Fruit fly (Drosophila melanogaster) whole organism, embryonic: Measurements from ENCODE around the gene CG11095.
A peak's percentile ranks its signal among the peaks of the same experiment; 100 is the strongest.

ENCODE experiments used
- Abd-B ChIP-seq: fragments of 200-800 bp; sonication (Bioruptor generic); optimal IDR thresholded peaks from 2 replicates; lab custom pipeline; 2018; ENCODE audit warnings: missing biosample characterization, mild to moderate bottlenecking, missing genetic modification characterization, moderate library complexity
- Ada2b ChIP-seq: fragments of 200-800 bp; sonication (Bioruptor generic); IDR thresholded peaks from 2 replicates; pipeline ENCODE4 v1.3.6; 2022; ENCODE audit warnings: missing biosample characterization, missing genetic modification characterization
- Atf-2 ChIP-seq: fragments of 200-800 bp; sonication (Bioruptor generic); optimal IDR thresholded peaks from 2 replicates; lab custom pipeline; 2016; ENCODE audit warnings: missing biosample characterization, missing genetic modification characterization
- Awh ChIP-seq: fragments of 200-800 bp; sonication (Bioruptor generic); IDR thresholded peaks from 2 replicates; pipeline ENCODE4, ENCODE4 v1.3.6; 2022; ENCODE audit warnings: missing biosample characterization, missing genetic modification characterization
- CG10543 ChIP-seq: fragments of 200-800 bp; sonication (Bioruptor generic); optimal IDR thresholded peaks from 3 replicates; lab custom pipeline; 2017; ENCODE audit warnings: missing biosample characterization, mild to moderate bottlenecking, missing genetic modification characterization, moderate library complexity
- CG11247 ChIP-seq: fragments of 200-800 bp; sonication (Bioruptor generic); IDR thresholded peaks from 2 replicates; pipeline ENCODE4 v1.3.6; 2022; ENCODE audit warnings: missing biosample characterization, missing genetic modification characterization
- CG11398 ChIP-seq: fragments of 200-800 bp; sonication (Bioruptor generic); optimal IDR thresholded peaks from 2 replicates; lab custom pipeline; 2016; ENCODE audit warnings: missing biosample characterization, missing genetic modification characterization
- CG11723 ChIP-seq: fragments of 200-800 bp; sonication (Bioruptor generic); optimal IDR thresholded peaks from 2 replicates; lab custom pipeline; 2017; ENCODE audit warnings: missing biosample characterization, mild to moderate bottlenecking, missing genetic modification characterization
- CG12219 ChIP-seq: fragments of 200-800 bp; sonication (Bioruptor generic); optimal IDR thresholded peaks from 3 replicates; lab custom pipeline; 2018; ENCODE audit warnings: missing biosample characterization, mild to moderate bottlenecking, missing genetic modification characterization
- CG12744 ChIP-seq: fragments of 200-800 bp; sonication (Bioruptor generic); optimal IDR thresholded peaks from 2 replicates; lab custom pipeline; 2016; ENCODE audit warnings: missing biosample characterization, missing genetic modification characterization
- CG14014 ChIP-seq: fragments of 200-800 bp; sonication (Bioruptor generic); IDR thresholded peaks from 2 replicates; pipeline ENCODE4 v1.3.6; 2022; ENCODE audit warnings: missing biosample characterization, missing genetic modification characterization
- CG15011 ChIP-seq: fragments of 200-800 bp; sonication (Bioruptor generic); optimal IDR thresholded peaks from 3 replicates; lab custom pipeline; 2018; ENCODE audit warnings: missing biosample characterization, mild to moderate bottlenecking, missing genetic modification characterization
- CG15696 ChIP-seq: fragments of 200-800 bp; sonication (Bioruptor generic); optimal IDR thresholded peaks from 2 replicates; lab custom pipeline; 2019; ENCODE audit warnings: missing biosample characterization, mild to moderate bottlenecking, missing genetic modification characterization, moderate library complexity
- CG1602 ChIP-seq: fragments of 200-800 bp; sonication (Bioruptor generic); optimal IDR thresholded peaks from 3 replicates; lab custom pipeline; 2016; ENCODE audit warnings: missing biosample characterization, missing genetic modification characterization
- CG31441 ChIP-seq: fragments of 200-800 bp; sonication (Bioruptor generic); IDR thresholded peaks from 2 replicates; pipeline ENCODE4 v1.3.6; 2022; ENCODE audit warnings: missing biosample characterization, missing genetic modification characterization
- CG32532 ChIP-seq: fragments of 200-800 bp; sonication (Bioruptor generic); IDR thresholded peaks from 2 replicates; pipeline ENCODE4 v1.3.6; 2022; ENCODE audit warnings: missing biosample characterization, missing genetic modification characterization
- CG32772 ChIP-seq: fragments of 200-800 bp; sonication (Bioruptor generic); IDR thresholded peaks from 2 replicates; pipeline ENCODE4 v1.3.6; 2022; ENCODE audit warnings: missing biosample characterization, missing genetic modification characterization
- CG43689 ChIP-seq: fragments of 200-800 bp; sonication (Bioruptor generic); IDR thresholded peaks from 2 replicates; pipeline ENCODE4 v1.3.6; 2022; ENCODE audit warnings: missing biosample characterization, missing genetic modification characterization
- CG5245 ChIP-seq: fragments of 200-800 bp; sonication (Bioruptor generic); optimal IDR thresholded peaks from 3 replicates; lab custom pipeline; 2016; ENCODE audit warnings: missing biosample characterization, missing genetic modification characterization
- CG5953 ChIP-seq: fragments of 200-800 bp; sonication (Bioruptor generic); IDR thresholded peaks from 2 replicates; pipeline ENCODE4 v1.3.6; 2022; ENCODE audit warnings: missing biosample characterization, missing genetic modification characterization
- CG6683 ChIP-seq: fragments of 200-800 bp; sonication (Bioruptor generic); optimal IDR thresholded peaks from 2 replicates; lab custom pipeline; 2017; ENCODE audit warnings: missing biosample characterization, mild to moderate bottlenecking, missing genetic modification characterization, missing genetic modification reagents
- CG7556 ChIP-seq: fragments of 200-800 bp; sonication (Bioruptor generic); optimal IDR thresholded peaks from 2 replicates; lab custom pipeline; 2017; ENCODE audit warnings: missing biosample characterization, mild to moderate bottlenecking, missing genetic modification characterization
- CG7839 ChIP-seq: fragments of 200-800 bp; sonication (Bioruptor generic); optimal IDR thresholded peaks from 3 replicates; lab custom pipeline; 2018; ENCODE audit warnings: missing biosample characterization, mild to moderate bottlenecking, missing genetic modification characterization, moderate library complexity
- CG7963 ChIP-seq: fragments of 200-800 bp; sonication (Bioruptor generic); IDR thresholded peaks from 3 replicates; pipeline ENCODE4 v1.3.6; 2022; ENCODE audit warnings: missing biosample characterization, missing genetic modification characterization; ENCODE audit not compliant: partially characterized antibody
- CG8290 ChIP-seq, 3 experiments: fragments of 200-800 bp; sonication (Bioruptor generic); optimal IDR thresholded peaks; 2 replicates each; lab custom pipeline; 2016 to 2019; ENCODE audit warnings: missing biosample characterization in 3 of 3, missing genetic modification characterization in 3 of 3, mild to moderate bottlenecking in 2 of 3, moderate library complexity in 1 of 3
- CG8765 ChIP-seq: fragments of 200-800 bp; sonication (Bioruptor generic); IDR thresholded peaks from 2 replicates; pipeline ENCODE4 v1.3.6; 2022; ENCODE audit warnings: missing biosample characterization, missing genetic modification characterization
- CG8944 ChIP-seq: fragments of 200-800 bp; sonication (Bioruptor generic); optimal IDR thresholded peaks from 3 replicates; lab custom pipeline; 2016; ENCODE audit warnings: missing biosample characterization, missing genetic modification characterization
- CHES-1-like ChIP-seq: fragments of 200-800 bp; sonication (Bioruptor generic); optimal IDR thresholded peaks from 2 replicates; lab custom pipeline; 2016; ENCODE audit warnings: missing biosample characterization, missing genetic modification characterization
- ERR ChIP-seq: fragments of 200-800 bp; sonication (Bioruptor generic); optimal IDR thresholded peaks from 2 replicates; lab custom pipeline; 2016; ENCODE audit warnings: missing biosample characterization, missing genetic modification characterization
- Ets97D ChIP-seq: fragments of 200-800 bp; sonication (Bioruptor generic); optimal IDR thresholded peaks from 3 replicates; lab custom pipeline; 2016; ENCODE audit warnings: missing biosample characterization, missing genetic modification characterization
- Gug ChIP-seq: fragments of 200-800 bp; sonication (Bioruptor generic); IDR thresholded peaks from 4 replicates; pipeline ENCODE4 v1.3.6; 2022; ENCODE audit warnings: missing biosample characterization, missing genetic modification characterization
- Myb ChIP-seq: fragments of 200-800 bp; sonication (Bioruptor generic); optimal IDR thresholded peaks from 2 replicates; lab custom pipeline; 2016; ENCODE audit warnings: missing biosample characterization, missing genetic modification characterization
- NK7.1 ChIP-seq: fragments of 200-800 bp; sonication (Bioruptor generic); optimal IDR thresholded peaks from 3 replicates; lab custom pipeline; 2016; ENCODE audit warnings: missing biosample characterization, missing genetic modification characterization
- Optix ChIP-seq: fragments of 200-800 bp; sonication (Bioruptor generic); IDR thresholded peaks from 3 replicates; pipeline ENCODE4 v1.3.6; 2022; ENCODE audit warnings: missing biosample characterization, missing genetic modification characterization
- YL-1 ChIP-seq: fragments of 200-800 bp; sonication (Bioruptor generic); optimal IDR thresholded peaks from 3 replicates; lab custom pipeline; 2017; ENCODE audit warnings: missing biosample characterization, mild to moderate bottlenecking, missing genetic modification characterization
- ab ChIP-seq: fragments of 200-800 bp; sonication (Bioruptor generic); optimal IDR thresholded peaks from 2 replicates; lab custom pipeline; 2016; ENCODE audit warnings: missing biosample characterization, missing genetic modification characterization
- aop ChIP-seq: fragments of 200-800 bp; sonication (Bioruptor generic); IDR thresholded peaks from 2 replicates; pipeline ENCODE4 v1.3.6; 2022; ENCODE audit warnings: missing biosample characterization, missing genetic modification characterization
- chif ChIP-seq, 2 experiments: fragments of 200-800 bp; sonication (Bioruptor generic); optimal IDR thresholded peaks; 3 replicates each; lab custom pipeline; 2016; ENCODE audit warnings: missing biosample characterization in 2 of 2, missing genetic modification characterization in 2 of 2
- chm ChIP-seq: fragments of 200-800 bp; sonication (Bioruptor generic); IDR thresholded peaks from 2 replicates; pipeline ENCODE4 v1.3.6; 2022; ENCODE audit warnings: missing biosample characterization, missing genetic modification characterization
- corto ChIP-seq: fragments of 200-800 bp; sonication (Bioruptor generic); optimal IDR thresholded peaks from 2 replicates; lab custom pipeline; 2016; ENCODE audit warnings: missing biosample characterization, mild to moderate bottlenecking, missing genetic modification characterization, moderate library complexity
- eve ChIP-seq, 2 experiments: fragments of >200 bp; optimal IDR thresholded peaks; 2 replicates each; lab custom pipeline; 2017; ENCODE audit warnings: missing biosample characterization in 2 of 2, missing genetic modification characterization in 2 of 2
- fd102C ChIP-seq: fragments of 200-800 bp; sonication (Bioruptor generic); optimal IDR thresholded peaks from 2 replicates; lab custom pipeline; 2018; ENCODE audit warnings: missing biosample characterization, mild to moderate bottlenecking, missing genetic modification characterization, moderate library complexity
- fd64A ChIP-seq: fragments of 200-800 bp; sonication (Bioruptor generic); optimal IDR thresholded peaks from 3 replicates; lab custom pipeline; 2018; ENCODE audit warnings: missing biosample characterization, mild to moderate bottlenecking, missing genetic modification characterization
- hth ChIP-seq: fragments of >200 bp; optimal IDR thresholded peaks from 2 replicates; lab custom pipeline; 2017; ENCODE audit warnings: inconsistent platforms
- inv ChIP-seq: fragments of 200-800 bp; sonication (Bioruptor generic); IDR thresholded peaks from 2 replicates; pipeline ENCODE4 v1.3.6; 2022; ENCODE audit warnings: missing biosample characterization, missing genetic modification characterization; ENCODE audit not compliant: partially characterized antibody
- kah ChIP-seq: fragments of 200-800 bp; sonication (Bioruptor generic); optimal IDR thresholded peaks from 2 replicates; lab custom pipeline; 2018; ENCODE audit warnings: missing biosample characterization, mild to moderate bottlenecking, missing genetic modification characterization
- nerfin-1 ChIP-seq: fragments of 200-800 bp; sonication (Bioruptor generic); optimal IDR thresholded peaks from 3 replicates; lab custom pipeline; 2019; ENCODE audit warnings: missing biosample characterization, mild to moderate bottlenecking, missing genetic modification characterization, moderate library complexity
- nmo ChIP-seq: fragments of 200-800 bp; sonication (Bioruptor generic); optimal IDR thresholded peaks from 2 replicates; lab custom pipeline; 2018; ENCODE audit warnings: missing biosample characterization, mild to moderate bottlenecking, missing genetic modification characterization, moderate library complexity
- nom ChIP-seq: fragments of 200-800 bp; sonication (Bioruptor generic); optimal IDR thresholded peaks from 2 replicates; lab custom pipeline; 2017; ENCODE audit warnings: missing biosample characterization, missing genetic modification characterization, mild to moderate bottlenecking, moderate library complexity, missing genetic modification reagents
- oc ChIP-seq: fragments of 200-800 bp; sonication (Bioruptor generic); optimal IDR thresholded peaks from 2 replicates; lab custom pipeline; 2018; ENCODE audit warnings: missing biosample characterization, mild to moderate bottlenecking, missing genetic modification characterization, moderate library complexity
- repo ChIP-seq: fragments of 200-800 bp; sonication (Bioruptor generic); optimal IDR thresholded peaks from 2 replicates; lab custom pipeline; 2016; ENCODE audit warnings: missing biosample characterization, missing genetic modification characterization
- tna ChIP-seq: fragments of 200-800 bp; sonication (Bioruptor generic); IDR thresholded peaks from 2 replicates; pipeline ENCODE4 v1.3.6; 2022; ENCODE audit warnings: missing biosample characterization, missing genetic modification characterization; ENCODE audit not compliant: partially characterized antibody

Gene CG11095

DNA sequence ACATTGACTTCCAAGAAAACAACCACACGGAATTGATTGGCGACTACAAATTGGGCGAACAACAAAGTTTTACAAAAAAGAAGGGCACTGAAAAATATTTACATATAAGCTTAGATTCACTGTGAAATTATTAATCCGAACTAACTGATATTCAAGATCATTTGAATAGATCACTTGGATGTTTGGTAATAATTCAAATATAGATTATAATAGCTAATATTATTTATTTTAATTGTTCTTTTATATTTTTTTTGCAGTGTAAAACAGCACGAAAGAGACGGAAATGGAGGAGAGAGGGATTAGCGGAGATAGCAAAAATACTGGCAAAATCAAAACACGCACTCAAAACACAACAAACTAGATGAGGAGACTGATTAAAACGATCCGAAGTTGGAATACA is 26.8 kb downstream of the CG11095 start:
- TF ChIP-seq CG31441 (GFP tag; lab: Robert Waterston, UW) = no peak
- no peak for TF ChIP-seq Awh (GFP tag; lab: Robert Waterston, UW)
- TF ChIP-seq CG32532 (GFP tag; lab: Robert Waterston, UW) = peak; percentile 30; the same call in 1 of the 2 replicates
- TF ChIP-seq corto (GFP tag; lab: Kevin White, UChicago) = no peak
- no peak for TF ChIP-seq Ada2b (GFP tag; lab: Robert Waterston, UW)
- no peak for TF ChIP-seq eve (GFP tag; optimal IDR thresholded peaks at IDR 0.05; lab: Kevin White, UChicago)
- no peak for TF ChIP-seq CG12744
- no peak for TF ChIP-seq CG6683 (GFP tag; lab: Kevin White, UChicago)
- no peak for TF ChIP-seq CG43689 (GFP tag; lab: Robert Waterston, UW)
- TF ChIP-seq CG5953 (GFP tag; lab: Robert Waterston, UW) = no peak
- TF ChIP-seq inv = no peak
- no peak for TF ChIP-seq nerfin-1 (tag; lab: Kevin White, UChicago)
- no peak for TF ChIP-seq CG10543 (GFP tag; lab: Kevin White, UChicago)
- TF ChIP-seq CG5245 (GFP tag; lab: Kevin White, UChicago) = no peak
- no peak for TF ChIP-seq CG11723 (GFP tag; lab: Kevin White, UChicago)
- no peak for TF ChIP-seq CG1602
- TF ChIP-seq NK7.1 (GFP tag; lab: Kevin White, UChicago) = no peak
- no peak for TF ChIP-seq CG7839 (tag; lab: Kevin White, UChicago)
- TF ChIP-seq Optix (GFP tag; lab: Robert Waterston, UW) = no peak
- TF ChIP-seq chif (GFP tag; optimal IDR thresholded peaks at IDR 0.05; lab: Kevin White, UChicago) = no peak
- no peak for TF ChIP-seq hth
- no peak for TF ChIP-seq Myb
- TF ChIP-seq CG11398 (GFP tag; lab: Kevin White, UChicago) = no peak
- TF ChIP-seq Abd-B = no peak
- TF ChIP-seq aop (GFP tag; lab: Robert Waterston, UW) = no peak
- no peak for TF ChIP-seq Atf-2 (GFP tag; lab: Kevin White, UChicago)
- no peak for TF ChIP-seq Ets97D
- TF ChIP-seq CG32772 = 0 out of 2 replicates have a peak, but pooled peaks have one; percentile 29
- no peak for TF ChIP-seq CG7556 (GFP tag; lab: Kevin White, UChicago)
- no peak for TF ChIP-seq CG12219
- TF ChIP-seq CG15011 = no peak
- TF ChIP-seq CG15696 (tag; lab: Kevin White, UChicago) = no peak
- TF ChIP-seq oc = no peak
- no peak for TF ChIP-seq ERR (GFP tag; lab: Kevin White, UChicago)
- no peak for TF ChIP-seq YL-1 (GFP tag; lab: Kevin White, UChicago)
- TF ChIP-seq ab (GFP tag; lab: Kevin White, UChicago) = no peak
- no peak for TF ChIP-seq CG8765 (GFP tag; lab: Robert Waterston, UW)
- TF ChIP-seq repo (GFP tag; lab: Kevin White, UChicago) = no peak
- no peak for TF ChIP-seq nmo (GFP tag; lab: Kevin White, UChicago)
- no peak for TF ChIP-seq kah
- no peak for TF ChIP-seq fd64A (GFP tag; lab: Kevin White, UChicago)
- TF ChIP-seq CG7963 (GFP tag; lab: Robert Waterston, UW) = no peak
- no peak for TF ChIP-seq CG11247 (GFP tag; lab: Robert Waterston, UW)
- no peak for TF ChIP-seq CG8944 (GFP tag; lab: Kevin White, UChicago)
- no peak for TF ChIP-seq nom (GFP tag; lab: Kevin White, UChicago)
- TF ChIP-seq Gug (GFP tag; lab: Robert Waterston, UW) = no peak
- no peak for TF ChIP-seq CG14014
- TF ChIP-seq CHES-1-like (GFP tag; lab: Kevin White, UChicago) = no peak
- TF ChIP-seq tna (GFP tag; lab: Robert Waterston, UW) = no peak
- TF ChIP-seq fd102C (GFP tag; lab: Kevin White, UChicago) = no peak
- TF ChIP-seq chm (GFP tag; lab: Robert Waterston, UW) = no peak
- no peak for TF ChIP-seq CG8290 (GFP tag; optimal IDR thresholded peaks at IDR 0.05; lab: Kevin White, UChicago)
- TF ChIP-seq CG8290 (tag; optimal IDR thresholded peaks at IDR 0.05; lab: Kevin White, UChicago) = no peak
